Worm (Caenorhabditis elegans) whole organism, L4 larva: ENCODE results near the gene ttr-41.

Experiments used
- F37D6.2 ChIP-seq: sonication (generic microtip); optimal IDR thresholded peaks from 2 replicates; lab custom pipeline; 2016; ENCODE audit warnings: mild to moderate bottlenecking, missing genetic modification characterization, missing compliant biosample characterization
- F44E2.7 ChIP-seq: fragments of 200-800 bp; sonication (Bioruptor generic); IDR thresholded peaks from 2 replicates; pipeline ENCODE4 v2.1.2; 2022; ENCODE audit warnings: missing genetic modification characterization, missing compliant biosample characterization
- F49E8.2 ChIP-seq: sonication (generic microtip); optimal IDR thresholded peaks from 2 replicates; lab custom pipeline; 2016; ENCODE audit warnings: missing compliant biosample characterization, mild to moderate bottlenecking, missing genetic modification characterization, borderline replicate concordance
- R02D3.7 ChIP-seq: fragments of 150-350 bp; sonication (generic microtip); optimal IDR thresholded peaks from 3 replicates; lab custom pipeline; 2014; ENCODE audit warnings: missing biosample characterization, missing genetic modification characterization
- T20F7.1 ChIP-seq: fragments of 200-800 bp; sonication (Bioruptor generic); optimal IDR thresholded peaks from 2 replicates; lab custom pipeline; 2018; ENCODE audit warnings: mild to moderate bottlenecking, missing genetic modification characterization, missing compliant biosample characterization
- Y48G9A.11 ChIP-seq: fragments of 200-800 bp; sonication (Bioruptor generic); IDR thresholded peaks from 2 replicates; pipeline ENCODE4 v1.3.6; 2022; ENCODE audit warnings: missing genetic modification reagents, missing genetic modification characterization, missing compliant biosample characterization
- Y5F2A.4 ChIP-seq: fragments of 200-800 bp; sonication (Bioruptor generic); optimal IDR thresholded peaks from 2 replicates; lab custom pipeline; 2018; ENCODE audit warnings: mild to moderate bottlenecking, missing genetic modification characterization, missing compliant biosample characterization
- ZK337.2 ChIP-seq: fragments of 200-800 bp; sonication (Bioruptor generic); IDR thresholded peaks from 2 replicates; pipeline ENCODE4 v1.3.6; 2022; ENCODE audit warnings: missing genetic modification reagents, missing genetic modification characterization, missing compliant biosample characterization
- ZK546.5 ChIP-seq, 2 experiments: sonication (generic microtip); optimal IDR thresholded peaks; 2 replicates each; lab custom pipeline; 2017; ENCODE audit warnings: missing biosample characterization in 2 of 2, missing genetic modification characterization in 2 of 2
- aha-1 ChIP-seq: fragments of 150-350 bp; peaks from one replicate; lab custom pipeline; 2014; ENCODE audit warnings: missing biosample characterization, missing genetic modification characterization
- ama-1 ChIP-seq: fragments of 150-350 bp; optimal IDR thresholded peaks from 2 replicates; lab custom pipeline; 2014; ENCODE audit warnings: inconsistent platforms, mixed read lengths
- arid-1 ChIP-seq: fragments of 200-800 bp; sonication (Bioruptor generic); conservative IDR thresholded peaks from 2 replicates; pipeline ENCODE4 v1.3.6; 2022; ENCODE audit warnings: missing genetic modification reagents, missing genetic modification characterization, missing compliant biosample characterization
- ceh-62 ChIP-seq: sonication (generic microtip); optimal IDR thresholded peaks from 2 replicates; lab custom pipeline; 2017; ENCODE audit warnings: missing biosample characterization, missing genetic modification characterization
- ces-1 ChIP-seq: fragments of 150-350 bp; sonication (generic microtip); optimal IDR thresholded peaks from 4 replicates; lab custom pipeline; 2014; ENCODE audit warnings: missing biosample characterization, missing genetic modification reagents, missing genetic modification characterization
- daf-16 ChIP-seq, 3 experiments: sonication (generic microtip); optimal IDR thresholded peaks; 2 replicates each; lab custom pipeline; 2016 to 2017; ENCODE audit warnings: missing genetic modification characterization in 3 of 3, missing genetic modification reagents in 3 of 3, mild to moderate bottlenecking in 2 of 3, missing compliant biosample characterization in 2 of 3, missing biosample characterization in 1 of 3, moderate library complexity in 1 of 3
- daf-8 ChIP-seq: fragments of 200-800 bp; sonication (Bioruptor generic); IDR thresholded peaks from 2 replicates; pipeline ENCODE4 v1.3.6; 2022; ENCODE audit warnings: missing genetic modification characterization, missing compliant biosample characterization
- dmd-6 ChIP-seq: fragments of 200-800 bp; sonication (Bioruptor generic); IDR thresholded peaks from 2 replicates; pipeline ENCODE4 v1.3.6; 2022; ENCODE audit warnings: missing genetic modification reagents, missing genetic modification characterization, missing compliant biosample characterization
- dpl-1 ChIP-seq: fragments of 150-350 bp; optimal IDR thresholded peaks from 2 replicates; lab custom pipeline; 2014; ENCODE audit warnings: missing biosample characterization, missing genetic modification reagents, missing genetic modification characterization
- duxl-1 ChIP-seq: sonication (generic microtip); optimal IDR thresholded peaks from 2 replicates; lab custom pipeline; 2016; ENCODE audit warnings: mild to moderate bottlenecking, missing genetic modification characterization, moderate library complexity, missing compliant biosample characterization; ENCODE audit not compliant: poor library complexity
- dve-1 ChIP-seq: sonication (generic microtip); optimal IDR thresholded peaks from 2 replicates; lab custom pipeline; 2017; ENCODE audit warnings: antibody characterized with exemption, mild to moderate bottlenecking, missing genetic modification characterization, missing compliant biosample characterization; ENCODE audit not compliant: insufficient read depth
- egl-27 ChIP-seq: sonication (generic microtip); optimal IDR thresholded peaks from 3 replicates; lab custom pipeline; 2017; ENCODE audit warnings: missing biosample characterization, missing genetic modification reagents, missing genetic modification characterization
- egl-43 ChIP-seq: fragments of 200-800 bp; sonication (Bioruptor generic); IDR thresholded peaks from 2 replicates; pipeline ENCODE4 v1.3.6; 2022; ENCODE audit warnings: missing genetic modification reagents, missing genetic modification characterization, missing compliant biosample characterization
- hlh-11 ChIP-seq: fragments of 200-800 bp; sonication (Bioruptor generic); optimal IDR thresholded peaks from 2 replicates; lab custom pipeline; 2018; ENCODE audit warnings: mild to moderate bottlenecking, missing genetic modification characterization, missing compliant biosample characterization
- hlh-30 ChIP-seq: sonication (generic microtip); optimal IDR thresholded peaks from 2 replicates; lab custom pipeline; 2017; ENCODE audit warnings: antibody characterized with exemption, mild to moderate bottlenecking, missing genetic modification characterization, missing compliant biosample characterization; ENCODE audit not compliant: insufficient read depth
- hmg-1.1 ChIP-seq: fragments of 200-800 bp; sonication (Bioruptor generic); IDR thresholded peaks from 2 replicates; pipeline ENCODE4 v1.3.6; 2022; ENCODE audit warnings: missing genetic modification reagents, missing genetic modification characterization, missing compliant biosample characterization
- lin-38 ChIP-seq: fragments of 200-800 bp; sonication (Bioruptor generic); IDR thresholded peaks from 2 replicates; pipeline ENCODE4 v1.3.6; 2022; ENCODE audit warnings: missing genetic modification reagents, missing genetic modification characterization, missing compliant biosample characterization
- lir-3 ChIP-seq: sonication (generic microtip); optimal IDR thresholded peaks from 2 replicates; lab custom pipeline; 2016; ENCODE audit warnings: mild to moderate bottlenecking, missing genetic modification characterization, missing compliant biosample characterization
- madf-9 ChIP-seq: fragments of 200-800 bp; sonication (Bioruptor generic); conservative IDR thresholded peaks from 2 replicates; pipeline ENCODE4 v1.3.6; 2022; ENCODE audit warnings: missing genetic modification reagents, missing genetic modification characterization, missing compliant biosample characterization
- mdl-1 ChIP-seq, 2 experiments: fragments of 150-350 bp in 1 of 2; sonication (generic microtip) in 1 of 2; optimal IDR thresholded peaks; 2 replicates each; lab custom pipeline; 2014 to 2017; ENCODE audit warnings: missing biosample characterization in 2 of 2, missing genetic modification characterization in 2 of 2
- mdt-29 ChIP-seq: fragments of 200-800 bp; sonication (Bioruptor generic); IDR thresholded peaks from 2 replicates; pipeline ENCODE4 v1.3.6; 2022; ENCODE audit warnings: missing genetic modification reagents, missing genetic modification characterization, missing compliant biosample characterization
- mes-2 ChIP-seq: sonication (generic microtip); optimal IDR thresholded peaks from 2 replicates; lab custom pipeline; 2016; ENCODE audit warnings: missing genotype, mild to moderate bottlenecking, missing genetic modification characterization, missing compliant biosample characterization; ENCODE audit not compliant: poor library complexity, severe bottlenecking
- mxl-2 ChIP-seq: fragments of 200-800 bp; sonication (Bioruptor generic); conservative IDR thresholded peaks from 2 replicates; pipeline ENCODE4 v1.3.6; 2022; ENCODE audit warnings: missing genetic modification reagents, missing genetic modification characterization, missing compliant biosample characterization
- mxl-3 ChIP-seq: fragments of 200-800 bp; sonication (Bioruptor generic); optimal IDR thresholded peaks from 2 replicates; lab custom pipeline; 2018; ENCODE audit warnings: mild to moderate bottlenecking, missing genetic modification characterization, missing compliant biosample characterization
- nhr-11 ChIP-seq: fragments of 150-350 bp; optimal IDR thresholded peaks from 2 replicates; lab custom pipeline; 2014; ENCODE audit warnings: missing biosample characterization, missing genetic modification characterization
- nhr-111 ChIP-seq: fragments of 200-800 bp; sonication (Bioruptor generic); optimal IDR thresholded peaks from 2 replicates; lab custom pipeline; 2018; ENCODE audit warnings: mild to moderate bottlenecking, missing genetic modification characterization, missing compliant biosample characterization
- nhr-28 ChIP-seq: fragments of 150-350 bp; optimal IDR thresholded peaks from 2 replicates; lab custom pipeline; 2014; ENCODE audit warnings: missing biosample characterization, missing genetic modification characterization
- nhr-48 ChIP-seq: sonication (generic microtip); optimal IDR thresholded peaks from 2 replicates; lab custom pipeline; 2016; ENCODE audit warnings: mild to moderate bottlenecking, missing genetic modification characterization, missing compliant biosample characterization
- nhr-6 ChIP-seq: fragments of 150-350 bp; optimal IDR thresholded peaks from 2 replicates; lab custom pipeline; 2014; ENCODE audit warnings: missing biosample characterization, missing genetic modification characterization
- pqm-1 ChIP-seq: sonication (generic microtip); optimal IDR thresholded peaks from 2 replicates; lab custom pipeline; 2017; ENCODE audit warnings: missing biosample characterization, missing genetic modification characterization
- snpc-1.2 ChIP-seq: fragments of 200-800 bp; sonication (Bioruptor generic); IDR thresholded peaks from 2 replicates; pipeline ENCODE4 v1.3.6; 2022; ENCODE audit warnings: missing genetic modification reagents, missing genetic modification characterization, missing compliant biosample characterization
- snpc-4 ChIP-seq: fragments of 150-350 bp; optimal IDR thresholded peaks from 2 replicates; lab custom pipeline; 2014; ENCODE audit warnings: missing biosample characterization, missing genetic modification characterization
- spr-1 ChIP-seq: sonication (generic microtip); optimal IDR thresholded peaks from 2 replicates; lab custom pipeline; 2016; ENCODE audit warnings: mild to moderate bottlenecking, missing genetic modification characterization, missing compliant biosample characterization
- tag-97 ChIP-seq: fragments of 200-800 bp; sonication (Bioruptor generic); IDR thresholded peaks from 2 replicates; pipeline ENCODE4 v1.3.6; 2022; ENCODE audit warnings: missing genetic modification characterization, missing compliant biosample characterization
- ztf-7 ChIP-seq: fragments of 150-350 bp; optimal IDR thresholded peaks from 2 replicates; lab custom pipeline; 2014; ENCODE audit warnings: missing biosample characterization, missing genetic modification characterization

The ttr-41 gene

DNA sequence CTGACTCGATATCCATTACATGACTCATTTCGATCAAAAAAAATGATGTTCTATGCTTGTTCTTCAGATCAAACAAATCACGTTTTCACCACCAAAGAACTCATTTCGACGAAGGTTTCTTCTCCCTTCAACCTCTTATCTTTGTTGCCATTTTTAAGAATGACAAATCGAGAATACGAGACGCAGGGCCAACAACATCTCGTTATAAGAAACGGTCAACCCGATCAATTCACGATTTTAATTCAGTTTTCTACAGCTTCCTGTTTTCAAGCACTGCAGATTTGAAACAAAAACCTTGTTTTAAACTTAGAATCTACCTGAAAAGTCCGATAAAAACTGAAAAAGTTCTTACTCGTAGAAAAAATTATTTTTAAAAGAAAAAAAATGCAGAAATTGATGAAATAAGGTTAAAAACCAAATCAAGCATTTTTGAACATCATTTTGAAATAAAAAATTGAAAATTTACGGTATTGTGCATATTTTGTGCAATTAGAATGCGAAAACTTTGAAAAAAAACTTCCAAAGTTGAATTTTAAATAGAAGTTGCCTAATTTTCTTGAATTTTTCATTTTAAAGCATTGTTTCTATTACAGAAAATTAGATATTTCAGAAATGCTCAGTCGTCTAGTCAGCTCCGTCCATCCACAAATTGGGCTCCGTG is 14.0 kb upstream of the ttr-41 start, which contains the start of gene acs-11:
Gene acs-11 (plus strand): TSS at position 611 of the 661 bp plus-strand sequence.
- TF ChIP-seq ztf-7 (tag; lab: Kevin White, UChicago) (no peak), ceh-62 (tag; lab: Kevin White, UChicago) (no peak), hlh-11 (peak; percentile 5), hlh-30 (peak; percentile 61), lir-3 (tag; lab: Kevin White, UChicago) (no peak), pqm-1 (tag; lab: Kevin White, UChicago) (peak; percentile 18), F49E8.2 (tag; lab: Kevin White, UChicago) (no peak), snpc-1.2 (GFP tag; lab: Robert Waterston, UW) (no peak), dmd-6 (GFP tag; lab: Robert Waterston, UW) (peak; percentile 31; the same call in 1 of the 2 replicates), dve-1 (tag; lab: Kevin White, UChicago) (peak; percentile 48), ama-1 (lab: Kevin White, UChicago) (peak; percentile 57), nhr-28 (tag; lab: Kevin White, UChicago) (peak; percentile 64), spr-1 (tag; lab: Kevin White, UChicago) (no peak), mdl-1 (tag; optimal IDR thresholded peaks at IDR 0.05; lab: Kevin White, UChicago) (peak in 1 of 2 experiments; percentile 42), duxl-1 (tag; lab: Kevin White, UChicago) (peak; percentile 12), ZK337.2 (GFP tag; lab: Robert Waterston, UW) (no peak), madf-9 (GFP tag; lab: Robert Waterston, UW) (no peak), R02D3.7 (tag; lab: Kevin White, UChicago) (no peak), nhr-11 (tag; lab: Kevin White, UChicago) (no peak), mes-2 (peak; percentile 21), ZK546.5 (tag; optimal IDR thresholded peaks at IDR 0.05; lab: Kevin White, UChicago) (no peak), daf-16 (GFP tag; optimal IDR thresholded peaks at IDR 0.05; lab: Kevin White, UChicago) (no peak), daf-16 (tag; optimal IDR thresholded peaks at IDR 0.05; lab: Kevin White, UChicago) (peak; percentile 60), Y5F2A.4 (GFP tag; lab: Kevin White, UChicago) (no peak), mdt-29 (no peak), aha-1 (tag; lab: Kevin White, UChicago) (peak; percentile 49), lin-38 (no peak)
- TF ChIP-seq, all 104 proteins: peak for 12

ce11 chrII:4739984-4740462 is 12.4 kb upstream of the ttr-41 start, which contains the start of gene eas-1:
Gene eas-1, plus strand, starts transcription at chrII:4740412.
- TF ChIP-seq lin-38: peak; percentile 80
- peak; percentile 71 for TF ChIP-seq hlh-11
- peak; percentile 66 for TF ChIP-seq hmg-1.1
- peak; percentile 73 for TF ChIP-seq nhr-6 (tag; lab: Kevin White, UChicago)
- TF ChIP-seq dmd-6 (GFP tag; lab: Robert Waterston, UW): peak; percentile 69
- TF ChIP-seq nhr-111: no peak
- TF ChIP-seq arid-1 (GFP tag; lab: Robert Waterston, UW): no peak
- no peak for TF ChIP-seq daf-8 (GFP tag; lab: Robert Waterston, UW)
- TF ChIP-seq egl-27 (tag; lab: Kevin White, UChicago): no peak
- TF ChIP-seq mxl-2 (GFP tag; lab: Robert Waterston, UW): 0 out of 2 replicates have a peak, but pooled peaks have one; percentile 45
- TF ChIP-seq duxl-1 (tag; lab: Kevin White, UChicago): peak; percentile 15
- TF ChIP-seq madf-9 (GFP tag; lab: Robert Waterston, UW): peak; percentile 71
- peak; percentile 96 for TF ChIP-seq mxl-3
- peak; percentile 99 for TF ChIP-seq mes-2
- TF ChIP-seq nhr-48: peak; percentile 54
- peak; percentile 79 for TF ChIP-seq Y48G9A.11 (GFP tag; lab: Robert Waterston, UW)
- peak; percentile 8 for TF ChIP-seq ztf-7 (tag; lab: Kevin White, UChicago)
- peak; percentile 91 for TF ChIP-seq hlh-30
- TF ChIP-seq dpl-1 (GFP tag; lab: Kevin White, UChicago): peak; percentile 97
- TF ChIP-seq ZK337.2 (GFP tag; lab: Robert Waterston, UW): peak; percentile 90
- TF ChIP-seq daf-16 (GFP tag; optimal IDR thresholded peaks at IDR 0.05; lab: Kevin White, UChicago): no peak
- TF ChIP-seq daf-16 (tag; optimal IDR thresholded peaks at IDR 0.05; lab: Kevin White, UChicago): peak; percentile 42
- TF ChIP-seq T20F7.1 (GFP tag; lab: Kevin White, UChicago): peak; percentile 63
- TF ChIP-seq F37D6.2 (tag; lab: Kevin White, UChicago): peak; percentile 14
- 0 out of 2 replicates have a peak, but pooled peaks have one; percentile 79 for TF ChIP-seq tag-97 (GFP tag; lab: Robert Waterston, UW)
- no peak for TF ChIP-seq ama-1 (lab: Kevin White, UChicago)
- peak; percentile 12 for TF ChIP-seq nhr-11 (tag; lab: Kevin White, UChicago)
- TF ChIP-seq snpc-4 (tag; lab: Kevin White, UChicago): no peak
- no peak for TF ChIP-seq ces-1
- TF ChIP-seq mdt-29: no peak
- TF ChIP-seq F44E2.7: no peak
- TF ChIP-seq egl-43 (GFP tag; lab: Robert Waterston, UW): no peak
